Worm (Caenorhabditis elegans): ENCODE results near the gene col-160.

Gene col-160

ce11 chrV:13152575-13152974 is 49.4 kb downstream of the col-160 start, which contains the start of gene noca-1:
noca-1 (plus strand) TSS chrV:13152919.
- TF ChIP-seq ref-1 (GFP tag; conservative IDR thresholded peaks at IDR 0.05) (no peak), cog-1 (tag; optimal IDR thresholded peaks at IDR 0.05) (no peak), flt-1 (GFP tag; IDR thresholded peaks at IDR 0.05) (no peak), tab-1 (GFP tag; IDR thresholded peaks at IDR 0.05) (no peak), ztf-23 (GFP tag; IDR thresholded peaks at IDR 0.05) (no peak), T22C8.4 (GFP tag; IDR thresholded peaks at IDR 0.05) (no peak), klf-2 (GFP tag; conservative IDR thresholded peaks at IDR 0.05) (no peak), ztf-29 (GFP tag; IDR thresholded peaks at IDR 0.05) (no peak), med-1 (GFP tag; optimal IDR thresholded peaks at IDR 0.05; ENCODE audit: insufficient read depth) (no peak)

All from whole organism, midembryonic.